Worm (Caenorhabditis elegans): Measurements from ENCODE around the gene ugt-37.

Gene ugt-37

ce11 chrV:7145250-7145850 is at the start of gene ugt-37:
Gene ugt-37 (minus strand): TSS chrV:7145318.
- TF ChIP-seq ztf-11 (tag; optimal IDR thresholded peaks at IDR 0.05) = no peak
- TF ChIP-seq elt-2 (tag; optimal IDR thresholded peaks at IDR 0.05) = peak; percentile 33

ce11 chrV:7194818-7195217 is 49.7 kb upstream of the ugt-37 start:
- TF ChIP-seq eor-1 (tag; optimal IDR thresholded peaks at IDR 0.05) (no peak), nhr-67 (tag; optimal IDR thresholded peaks at IDR 0.05) (no peak), nhr-77 (tag; optimal IDR thresholded peaks at IDR 0.05) (no peak), nhr-23 (tag; optimal IDR thresholded peaks at IDR 0.05) (no peak), nfya-1 (tag; optimal IDR thresholded peaks at IDR 0.05; ENCODE audit: insufficient read depth) (no peak), daf-12 (tag; optimal IDR thresholded peaks at IDR 0.05) (no peak), lin-15B (tag; optimal IDR thresholded peaks at IDR 0.05) (no peak), mdl-1 (tag; optimal IDR thresholded peaks at IDR 0.05) (no peak), nhr-76 (tag; optimal IDR thresholded peaks at IDR 0.05) (no peak), ztf-4 (tag; optimal IDR thresholded peaks at IDR 0.05) (no peak), nhr-25 (tag; optimal IDR thresholded peaks at IDR 0.05) (no peak), ztf-11 (tag; optimal IDR thresholded peaks at IDR 0.05) (no peak), nhr-43 (tag; optimal IDR thresholded peaks at IDR 0.05; ENCODE audit: poor library complexity, severe bottlenecking) (no peak)

ce11 chrV:7193562-7193961 is 48.4 kb upstream of the ugt-37 start, which contains the start of gene F09G2.8:
Gene F09G2.8 (minus strand): TSS chrV:7193662.
- TF ChIP-seq nhr-23 (tag; optimal IDR thresholded peaks at IDR 0.05) = no peak
- no peak for TF ChIP-seq mdl-1 (tag; optimal IDR thresholded peaks at IDR 0.05)
- TF ChIP-seq snpc-4 (tag; optimal IDR thresholded peaks at IDR 0.05) = no peak
- no peak for TF ChIP-seq nhr-28 (tag; optimal IDR thresholded peaks at IDR 0.05)
- no peak for TF ChIP-seq ceh-16 (tag; optimal IDR thresholded peaks at IDR 0.05)
- TF ChIP-seq aly-2 (tag; optimal IDR thresholded peaks at IDR 0.05) = no peak
- no peak for TF ChIP-seq hmg-11 (tag; optimal IDR thresholded peaks at IDR 0.05)
- no peak for TF ChIP-seq nhr-43 (tag; optimal IDR thresholded peaks at IDR 0.05; ENCODE audit: poor library complexity, severe bottlenecking)
- no peak for TF ChIP-seq fkh-2 (tag; optimal IDR thresholded peaks at IDR 0.05)

- TF ChIP-seq eor-1 (tag; optimal IDR thresholded peaks at IDR 0.05) (no peak), elt-2 (tag; optimal IDR thresholded peaks at IDR 0.05) (peak; percentile 29)
Measured at ce11 chrV:7187295-7187694, 42.2 kb upstream of the ugt-37 start.

- TF ChIP-seq lin-39 (tag; optimal IDR thresholded peaks at IDR 0.05) = no peak
- TF ChIP-seq mml-1 (tag; optimal IDR thresholded peaks at IDR 0.05) = no peak
- no peak for TF ChIP-seq fkh-2 (tag; optimal IDR thresholded peaks at IDR 0.05)
- TF ChIP-seq nhr-11 (tag; optimal IDR thresholded peaks at IDR 0.05) = no peak
- TF ChIP-seq pqm-1 (tag; optimal IDR thresholded peaks at IDR 0.05) = peak; percentile 77
- TF ChIP-seq nhr-28 (tag; optimal IDR thresholded peaks at IDR 0.05) = no peak
- no peak for TF ChIP-seq nhr-76 (tag; optimal IDR thresholded peaks at IDR 0.05)
- TF ChIP-seq elt-1 (tag; optimal IDR thresholded peaks at IDR 0.05) = no peak
- no peak for TF ChIP-seq daf-12 (tag; optimal IDR thresholded peaks at IDR 0.05)
- TF ChIP-seq elt-2 (tag; optimal IDR thresholded peaks at IDR 0.05) = peak; percentile 82
- no peak for TF ChIP-seq nhr-77 (tag; optimal IDR thresholded peaks at IDR 0.05)
- TF ChIP-seq jun-1 (tag; optimal IDR thresholded peaks at IDR 0.05) = peak; percentile 73
- TF ChIP-seq aly-2 (tag; optimal IDR thresholded peaks at IDR 0.05) = no peak
- TF ChIP-seq ztf-11 (tag; optimal IDR thresholded peaks at IDR 0.05) = no peak
Measured at ce11 chrV:7186599-7186998, 41.5 kb upstream of the ugt-37 start.

ce11 chrV:7184549-7184948 is 39.4 kb upstream of the ugt-37 start, which contains the start of gene pitr-5:
Gene pitr-5 (plus strand): TSS chrV:7184849.
- TF ChIP-seq jun-1 (tag; optimal IDR thresholded peaks at IDR 0.05) = no peak
- no peak for TF ChIP-seq nhr-237 (tag; optimal IDR thresholded peaks at IDR 0.05)
- TF ChIP-seq nhr-12 (tag; optimal IDR thresholded peaks at IDR 0.05) = no peak
- TF ChIP-seq pqm-1 (tag; optimal IDR thresholded peaks at IDR 0.05) = no peak
- no peak for TF ChIP-seq tbx-2 (tag; optimal IDR thresholded peaks at IDR 0.05)
- TF ChIP-seq ama-1 (optimal IDR thresholded peaks at IDR 0.05) = no peak
- TF ChIP-seq lin-39 (tag; optimal IDR thresholded peaks at IDR 0.05) = no peak
- TF ChIP-seq ceh-16 (tag; optimal IDR thresholded peaks at IDR 0.05) = no peak

All from whole organism, L3 larva.